Worm (Caenorhabditis elegans) whole organism, L1 larva: ENCODE measurements around the gene R151.8.

Source experiments
- C16A3.4 ChIP-seq: fragments of 150-350 bp; optimal IDR thresholded peaks from 2 replicates; lab custom pipeline; 2014; ENCODE audit warnings: missing biosample characterization, missing genetic modification characterization
- alr-1 ChIP-seq: fragments of 200-800 bp; sonication (Bioruptor generic); optimal IDR thresholded peaks from 2 replicates; lab custom pipeline; 2018; ENCODE audit warnings: borderline replicate concordance, mild to moderate bottlenecking, missing genetic modification characterization, missing compliant biosample characterization
- aly-2 ChIP-seq: fragments of 150-350 bp; optimal IDR thresholded peaks from 2 replicates; lab custom pipeline; 2014; ENCODE audit warnings: missing biosample characterization, missing genetic modification characterization
- efl-1 ChIP-seq, 4 experiments: fragments of 150-350 bp; optimal IDR thresholded peaks in 3 of 4; peaks in 1 of 4; 1 replicate in 1 of 4; 2 replicates in 3 of 4; lab custom pipeline; 2014; ENCODE audit warnings: missing biosample characterization in 2 of 4, missing genetic modification characterization in 2 of 4, missing genetic modification reagents in 2 of 4
- irx-1 ChIP-seq: sonication (generic microtip); optimal IDR thresholded peaks from 2 replicates; lab custom pipeline; 2016; ENCODE audit warnings: missing genetic modification characterization, missing compliant biosample characterization
- lin-15B ChIP-seq: fragments of 150-350 bp; sonication (generic microtip); optimal IDR thresholded peaks from 3 replicates; lab custom pipeline; 2014; ENCODE audit warnings: missing biosample characterization, missing genetic modification characterization
- nhr-237 ChIP-seq: fragments of 150-350 bp; optimal IDR thresholded peaks from 2 replicates; lab custom pipeline; 2014; ENCODE audit warnings: missing biosample characterization, missing genetic modification characterization
- nhr-77 ChIP-seq: fragments of 150-350 bp; optimal IDR thresholded peaks from 2 replicates; lab custom pipeline; 2014; ENCODE audit warnings: missing biosample characterization, missing genetic modification characterization
- nhr-85 ChIP-seq: sonication (generic microtip); peaks from one replicate; lab custom pipeline; 2016; ENCODE audit warnings: missing genetic modification characterization, inconsistent platforms, missing compliant biosample characterization
- skn-1 ChIP-seq: fragments of 150-350 bp; optimal IDR thresholded peaks from 2 replicates; lab custom pipeline; 2014; ENCODE audit warnings: missing biosample characterization, missing genetic modification characterization
- unc-86 ChIP-seq: sonication (generic microtip); optimal IDR thresholded peaks from 2 replicates; lab custom pipeline; 2016; ENCODE audit warnings: missing genetic modification characterization, missing compliant biosample characterization
- zag-1 ChIP-seq: fragments of 150-350 bp; optimal IDR thresholded peaks from 2 replicates; lab custom pipeline; 2014; ENCODE audit warnings: missing biosample characterization, missing genetic modification characterization
- ztf-11 ChIP-seq, 2 experiments: sonication (generic microtip); optimal IDR thresholded peaks; 2 replicates each; lab custom pipeline; 2016 to 2017; ENCODE audit warnings: missing genetic modification characterization in 2 of 2, missing biosample characterization in 1 of 2, missing compliant biosample characterization in 1 of 2

DNA sequence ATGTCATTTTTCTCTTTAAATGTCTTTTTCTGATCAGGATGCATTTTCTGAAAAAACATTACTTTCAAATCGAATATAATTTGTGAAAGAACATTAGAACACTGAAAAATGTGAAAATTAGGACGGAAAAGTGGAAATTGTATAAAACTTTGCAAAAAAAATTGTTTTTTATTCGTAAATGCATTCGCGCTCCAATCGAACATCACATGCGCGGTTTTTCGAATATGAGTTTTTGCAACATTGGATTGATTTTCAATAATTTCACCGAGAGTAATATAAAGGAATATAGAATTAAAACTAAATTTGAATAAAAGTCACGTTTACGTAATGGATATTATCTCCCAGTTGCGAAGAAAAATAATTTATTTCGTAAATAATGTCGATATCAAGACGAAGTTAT lies 47.6 kb upstream of the R151.8 start, which contains the start of the genes spot-1 and B0361.11:
- TF ChIP-seq unc-86 (tag; lab: Kevin White, UChicago) (peak; percentile 31), skn-1 (peak; percentile 25), nhr-77 (tag; lab: Kevin White, UChicago) (no peak), aly-2 (tag; lab: Kevin White, UChicago) (no peak), alr-1 (no peak), zag-1 (tag; lab: Kevin White, UChicago) (no peak), lin-15B (tag; lab: Kevin White, UChicago) (peak; percentile 53), nhr-237 (tag; lab: Kevin White, UChicago) (no peak), C16A3.4 (tag; lab: Kevin White, UChicago) (peak; percentile 72), irx-1 (tag; lab: Kevin White, UChicago) (peak; percentile 39), ztf-11 (tag; optimal IDR thresholded peaks at IDR 0.05; lab: Kevin White, UChicago) (no peak), nhr-85 (tag; lab: Kevin White, UChicago) (peak; percentile 83), efl-1 (optimal IDR thresholded peaks at IDR 0.05; lab: Kevin White, UChicago) (peak; percentile 79 to 97), efl-1 (GFP tag; optimal IDR thresholded peaks at IDR 0.05 in 1 of 2; lab: Kevin White, UChicago) (peak; percentile 97 to 100)
